Fruit fly (Drosophila melanogaster) whole organism, prepupa: ENCODE measurements around the gene TfIIFalpha.

ENCODE experiments used
- Blimp-1 ChIP-seq: fragments of 200-800 bp; sonication (Bioruptor generic); optimal IDR thresholded peaks from 3 replicates; lab custom pipeline; 2017; ENCODE audit warnings: missing biosample characterization, missing genetic modification characterization, mild to moderate bottlenecking, moderate library complexity, missing genetic modification reagents
- CG10631 ChIP-seq: fragments of 200-800 bp; sonication (Bioruptor generic); optimal IDR thresholded peaks from 2 replicates; lab custom pipeline; 2016; ENCODE audit warnings: missing biosample characterization, missing genetic modification characterization
- CG10669 ChIP-seq: fragments of 200-800 bp; sonication (Bioruptor generic); optimal IDR thresholded peaks from 3 replicates; lab custom pipeline; 2018; ENCODE audit warnings: missing biosample characterization, mild to moderate bottlenecking, missing genetic modification characterization, moderate library complexity
- CG11294 ChIP-seq: fragments of 200-800 bp; sonication (Bioruptor generic); IDR thresholded peaks from 2 replicates; pipeline ENCODE4 v1.3.6; 2022; ENCODE audit warnings: missing biosample characterization, missing genetic modification characterization
- CG11902 ChIP-seq: fragments of 200-800 bp; sonication (Bioruptor generic); optimal IDR thresholded peaks from 3 replicates; lab custom pipeline; 2016; ENCODE audit warnings: missing biosample characterization, missing genetic modification characterization
- CG15336 ChIP-seq: fragments of 200-800 bp; sonication (Bioruptor generic); IDR thresholded peaks from 2 replicates; pipeline ENCODE4 v1.3.6; 2022; ENCODE audit warnings: missing biosample characterization, missing genetic modification characterization
- CG16779 ChIP-seq: fragments of 200-800 bp; sonication (Bioruptor generic); optimal IDR thresholded peaks from 3 replicates; lab custom pipeline; 2017; ENCODE audit warnings: missing biosample characterization, mild to moderate bottlenecking, missing genetic modification characterization
- CG3032 ChIP-seq: fragments of 200-800 bp; optimal IDR thresholded peaks from 2 replicates; lab custom pipeline; 2019; ENCODE audit warnings: missing biosample characterization, mild to moderate bottlenecking, missing genetic modification characterization, moderate library complexity
- CG31627 ChIP-seq: fragments of 200-800 bp; sonication (Bioruptor generic); optimal IDR thresholded peaks from 3 replicates; lab custom pipeline; 2016; ENCODE audit warnings: missing biosample characterization, missing genetic modification characterization
- CG32006 ChIP-seq: fragments of 200-800 bp; sonication (Bioruptor generic); optimal IDR thresholded peaks from 3 replicates; lab custom pipeline; 2017; ENCODE audit warnings: missing biosample characterization, mild to moderate bottlenecking, missing genetic modification characterization
- CG34406 ChIP-seq: fragments of 200-800 bp; sonication (Bioruptor generic); optimal IDR thresholded peaks from 3 replicates; lab custom pipeline; 2016; ENCODE audit warnings: missing biosample characterization, missing genetic modification characterization
- CG3919 ChIP-seq: fragments of 200-800 bp; sonication (Bioruptor generic); optimal IDR thresholded peaks from 3 replicates; lab custom pipeline; 2016; ENCODE audit warnings: missing biosample characterization, missing genetic modification characterization
- CG6276 ChIP-seq: fragments of 200-800 bp; sonication (Bioruptor generic); optimal IDR thresholded peaks from 2 replicates; lab custom pipeline; 2017; ENCODE audit warnings: missing biosample characterization, mild to moderate bottlenecking, missing genetic modification characterization
- CG6792 ChIP-seq: fragments of 200-800 bp; sonication (Bioruptor generic); optimal IDR thresholded peaks from 3 replicates; lab custom pipeline; 2016; ENCODE audit warnings: missing biosample characterization, missing genetic modification characterization
- CG6808 ChIP-seq: fragments of 200-800 bp; sonication (Bioruptor generic); optimal IDR thresholded peaks from 3 replicates; lab custom pipeline; 2017; ENCODE audit warnings: missing biosample characterization, missing genetic modification characterization, mild to moderate bottlenecking, moderate library complexity, missing genetic modification reagents
- CG6854 ChIP-seq: fragments of 200-800 bp; sonication (Bioruptor generic); optimal IDR thresholded peaks from 2 replicates; lab custom pipeline; 2017; ENCODE audit warnings: missing biosample characterization, mild to moderate bottlenecking, missing genetic modification characterization
- CG7368 ChIP-seq: fragments of 200-800 bp; sonication (Bioruptor generic); optimal IDR thresholded peaks from 3 replicates; lab custom pipeline; 2016; ENCODE audit warnings: missing biosample characterization, missing genetic modification characterization
- CG8319 ChIP-seq: fragments of 200-800 bp; sonication (Bioruptor generic); optimal IDR thresholded peaks from 3 replicates; lab custom pipeline; 2016; ENCODE audit warnings: missing biosample characterization, missing genetic modification characterization
- CG8632 ChIP-seq: fragments of 200-800 bp; sonication (Bioruptor generic); optimal IDR thresholded peaks from 3 replicates; lab custom pipeline; 2016; ENCODE audit warnings: missing biosample characterization, missing genetic modification characterization
- CG9139 ChIP-seq: fragments of 200-800 bp; sonication (Bioruptor generic); optimal IDR thresholded peaks from 3 replicates; lab custom pipeline; 2017; ENCODE audit warnings: missing biosample characterization, mild to moderate bottlenecking, missing genetic modification characterization
- Eip75B ChIP-seq: fragments of 200-800 bp; sonication (Bioruptor generic); optimal IDR thresholded peaks from 3 replicates; lab custom pipeline; 2016; ENCODE audit warnings: missing biosample characterization, missing genetic modification characterization
- Eip78C ChIP-seq: fragments of 200-800 bp; sonication (Bioruptor generic); peaks from one replicate; lab custom pipeline; 2016; ENCODE audit warnings: missing biosample characterization, missing genetic modification characterization
- Eip93F ChIP-seq: fragments of 200-800 bp; sonication (Bioruptor generic); optimal IDR thresholded peaks from 2 replicates; lab custom pipeline; 2016; ENCODE audit warnings: missing biosample characterization, mild to moderate bottlenecking, missing genetic modification characterization
- Ets21C ChIP-seq: fragments of 200-800 bp; sonication (Bioruptor generic); optimal IDR thresholded peaks from 3 replicates; lab custom pipeline; 2016; ENCODE audit warnings: missing biosample characterization, missing genetic modification characterization
- Ets96B ChIP-seq: fragments of 200-800 bp; optimal IDR thresholded peaks from 2 replicates; lab custom pipeline; 2019; ENCODE audit warnings: missing biosample characterization, mild to moderate bottlenecking, missing genetic modification characterization, moderate library complexity
- Hr38 ChIP-seq: sonication (Bioruptor generic); optimal IDR thresholded peaks from 2 replicates; lab custom pipeline; 2016; ENCODE audit warnings: missing biosample characterization, missing genetic modification characterization
- Hr39 ChIP-seq: fragments of 200-800 bp; sonication (Bioruptor generic); optimal IDR thresholded peaks from 2 replicates; lab custom pipeline; 2016; ENCODE audit warnings: missing biosample characterization, missing genetic modification characterization
- Hr4 ChIP-seq: fragments of 200-800 bp; sonication (Bioruptor generic); optimal IDR thresholded peaks from 3 replicates; lab custom pipeline; 2016; ENCODE audit warnings: missing biosample characterization, missing genetic modification characterization
- Lpt ChIP-seq: fragments of 200-800 bp; sonication (Bioruptor generic); optimal IDR thresholded peaks from 3 replicates; lab custom pipeline; 2016; ENCODE audit warnings: missing biosample characterization, missing genetic modification characterization
- Smox ChIP-seq: fragments of 200-800 bp; sonication (Bioruptor generic); optimal IDR thresholded peaks from 3 replicates; lab custom pipeline; 2016; ENCODE audit warnings: missing biosample characterization, missing genetic modification characterization
- Sox102F ChIP-seq: fragments of 200-800 bp; sonication (Bioruptor generic); optimal IDR thresholded peaks from 2 replicates; lab custom pipeline; 2016; ENCODE audit warnings: missing biosample characterization, mild to moderate bottlenecking, missing genetic modification characterization
- Sox14 ChIP-seq: fragments of 200-800 bp; sonication (Bioruptor generic); optimal IDR thresholded peaks from 3 replicates; lab custom pipeline; 2016; ENCODE audit warnings: missing biosample characterization, missing genetic modification characterization
- Sox15 ChIP-seq: fragments of 200-800 bp; sonication (Bioruptor generic); optimal IDR thresholded peaks from 3 replicates; lab custom pipeline; 2016; ENCODE audit warnings: missing biosample characterization, missing genetic modification characterization
- achi ChIP-seq: fragments of 200-800 bp; sonication (Bioruptor generic); optimal IDR thresholded peaks from 3 replicates; lab custom pipeline; 2016; ENCODE audit warnings: missing biosample characterization, missing genetic modification characterization
- cyc ChIP-seq: fragments of 200-800 bp; sonication (Bioruptor generic); optimal IDR thresholded peaks from 3 replicates; lab custom pipeline; 2016; ENCODE audit warnings: missing biosample characterization, missing genetic modification characterization
- dac ChIP-seq: fragments of 200-800 bp; sonication (Bioruptor generic); optimal IDR thresholded peaks from 2 replicates; lab custom pipeline; 2017; ENCODE audit warnings: missing biosample characterization, mild to moderate bottlenecking, missing genetic modification characterization
- dsx ChIP-seq: fragments of 200-800 bp; optimal IDR thresholded peaks from 3 replicates; lab custom pipeline; 2019; ENCODE audit warnings: missing biosample characterization, mild to moderate bottlenecking, missing genetic modification characterization, moderate library complexity; ENCODE audit not compliant: poor library complexity, severe bottlenecking
- eg ChIP-seq: fragments of 200-800 bp; sonication (Bioruptor generic); IDR thresholded peaks from 3 replicates; pipeline ENCODE4 v1.3.6; 2022; ENCODE audit warnings: missing biosample characterization, missing genetic modification characterization
- esn ChIP-seq: fragments of 200-800 bp; sonication (Bioruptor generic); optimal IDR thresholded peaks from 2 replicates; lab custom pipeline; 2016; ENCODE audit warnings: missing biosample characterization, mild to moderate bottlenecking, missing genetic modification characterization, moderate library complexity
- fd59A ChIP-seq: fragments of 200-800 bp; sonication (Bioruptor generic); optimal IDR thresholded peaks from 2 replicates; lab custom pipeline; 2017; ENCODE audit warnings: missing biosample characterization, mild to moderate bottlenecking, missing genetic modification characterization, missing genetic modification reagents
- fd85E ChIP-seq: fragments of 200-800 bp; sonication (Bioruptor generic); optimal IDR thresholded peaks from 3 replicates; lab custom pipeline; 2016; ENCODE audit warnings: missing biosample characterization, missing genetic modification characterization
- fkh ChIP-seq: fragments of 200-800 bp; sonication (Bioruptor generic); optimal IDR thresholded peaks from 3 replicates; lab custom pipeline; 2017; ENCODE audit warnings: missing biosample characterization, mild to moderate bottlenecking, missing genetic modification characterization, moderate library complexity
- lz ChIP-seq: fragments of 200-800 bp; sonication (Bioruptor generic); optimal IDR thresholded peaks from 3 replicates; lab custom pipeline; 2016; ENCODE audit warnings: missing biosample characterization, missing genetic modification characterization
- pdm3 ChIP-seq: fragments of 200-800 bp; sonication (Bioruptor generic); optimal IDR thresholded peaks from 3 replicates; lab custom pipeline; 2016; ENCODE audit warnings: missing biosample characterization, missing genetic modification characterization
- salr ChIP-seq, 2 experiments: fragments of 200-800 bp; sonication (Bioruptor generic); optimal IDR thresholded peaks; 3 replicates each; lab custom pipeline; 2016 to 2018; ENCODE audit warnings: missing biosample characterization in 2 of 2, missing genetic modification characterization in 2 of 2, mild to moderate bottlenecking in 1 of 2
- spab ChIP-seq: fragments of 200-800 bp; sonication (Bioruptor generic); optimal IDR thresholded peaks from 2 replicates; lab custom pipeline; 2017; ENCODE audit warnings: missing biosample characterization, mild to moderate bottlenecking, missing genetic modification characterization, missing genetic modification reagents
- ss ChIP-seq, 2 experiments: fragments of 200-800 bp; sonication (Bioruptor generic); optimal IDR thresholded peaks; 2 replicates in 1 of 2; 3 replicates in 1 of 2; lab custom pipeline; 2017 to 2018; ENCODE audit warnings: mild to moderate bottlenecking in 2 of 2, missing biosample characterization in 2 of 2, missing genetic modification characterization in 2 of 2, moderate library complexity in 1 of 2
- topi ChIP-seq: fragments of 200-800 bp; sonication (Bioruptor generic); optimal IDR thresholded peaks from 3 replicates; lab custom pipeline; 2016; ENCODE audit warnings: missing biosample characterization, missing genetic modification characterization

The TfIIFalpha gene

dm6 chr3R:6414439-6415344 is 34.4 kb downstream of the TfIIFalpha start (continued):
- TF ChIP-seq esn (GFP tag; lab: Kevin White, UChicago): no peak
- TF ChIP-seq Sox15 (GFP tag; lab: Kevin White, UChicago): no peak
- peak; percentile 9 for TF ChIP-seq Hr4 (GFP tag; lab: Kevin White, UChicago)
- TF ChIP-seq CG11294 (GFP tag; lab: Robert Waterston, UW): no peak
- TF ChIP-seq CG6792: no peak
- no peak for TF ChIP-seq Hr38 (GFP tag; lab: Kevin White, UChicago)
- TF ChIP-seq Blimp-1 (GFP tag; lab: Kevin White, UChicago): no peak
- no peak for TF ChIP-seq Sox102F (GFP tag; lab: Kevin White, UChicago)
- TF ChIP-seq Lpt: peak; percentile 25
- no peak for TF ChIP-seq CG3032 (tag; lab: Kevin White, UChicago)
- no peak for TF ChIP-seq dac (GFP tag; lab: Kevin White, UChicago)
- no peak for TF ChIP-seq Sox14 (GFP tag; lab: Kevin White, UChicago)
- peak in 1 of 2 experiments; percentile 25 for TF ChIP-seq salr (GFP tag; optimal IDR thresholded peaks at IDR 0.05; lab: Kevin White, UChicago)
- TF ChIP-seq CG6854 (GFP tag; lab: Kevin White, UChicago): no peak
- no peak for TF ChIP-seq CG10669 (GFP tag; lab: Kevin White, UChicago)
- TF ChIP-seq fkh: no peak
- peak; percentile 62 for TF ChIP-seq CG32006 (GFP tag; lab: Kevin White, UChicago)
- TF ChIP-seq dsx: peak; percentile 8
- TF ChIP-seq CG9139: no peak
- TF ChIP-seq Ets21C: no peak
- no peak for TF ChIP-seq Smox (GFP tag; lab: Kevin White, UChicago)
- TF ChIP-seq fd59A (GFP tag; lab: Kevin White, UChicago): no peak
- no peak for TF ChIP-seq CG11902 (GFP tag; lab: Kevin White, UChicago)
- TF ChIP-seq CG16779: no peak
- TF ChIP-seq CG6808 (GFP tag; lab: Kevin White, UChicago): no peak
- TF ChIP-seq pdm3: no peak
- no peak for TF ChIP-seq Hr39 (GFP tag; lab: Kevin White, UChicago)
- TF ChIP-seq CG10631 (GFP tag; lab: Kevin White, UChicago): peak; percentile 16
- TF ChIP-seq achi (GFP tag; lab: Kevin White, UChicago): peak; percentile 24
- TF ChIP-seq CG15336 (GFP tag; lab: Robert Waterston, UW): peak; percentile 47; the same call in 1 of the 2 replicates
- TF ChIP-seq ss (GFP tag; optimal IDR thresholded peaks at IDR 0.05; lab: Kevin White, UChicago): no peak
- no peak for TF ChIP-seq CG6276 (GFP tag; lab: Kevin White, UChicago)
- no peak for TF ChIP-seq eg (GFP tag; lab: Robert Waterston, UW)
- TF ChIP-seq CG3919 (GFP tag; lab: Kevin White, UChicago): peak; percentile 10
- TF ChIP-seq fd85E (GFP tag; lab: Kevin White, UChicago): no peak
- no peak for TF ChIP-seq spab
- TF ChIP-seq cyc (GFP tag; lab: Kevin White, UChicago): no peak
- TF ChIP-seq CG8319 (GFP tag; lab: Kevin White, UChicago): no peak
- no peak for TF ChIP-seq CG34406
- no peak for TF ChIP-seq Eip93F (GFP tag; lab: Kevin White, UChicago)

dm6 chr3R:6416242-6416641 is 36.0 kb downstream of the TfIIFalpha start:
- TF ChIP-seq lz (GFP tag; lab: Kevin White, UChicago) (peak; percentile 56), CG31627 (GFP tag; lab: Kevin White, UChicago) (peak; percentile 55), salr (GFP tag; optimal IDR thresholded peaks at IDR 0.05; lab: Kevin White, UChicago) (no peak), Eip75B (GFP tag; lab: Kevin White, UChicago) (peak; percentile 20), achi (GFP tag; lab: Kevin White, UChicago) (peak; percentile 41), CG6276 (GFP tag; lab: Kevin White, UChicago) (peak; percentile 37), cyc (GFP tag; lab: Kevin White, UChicago) (peak; percentile 57), CG34406 (peak; percentile 37), fd59A (GFP tag; lab: Kevin White, UChicago) (peak; percentile 9), CG9139 (no peak), CG7368 (GFP tag; lab: Kevin White, UChicago) (peak; percentile 18), Ets96B (tag; lab: Kevin White, UChicago) (peak; percentile 0), fkh (peak; percentile 2), Eip78C (GFP tag; lab: Kevin White, UChicago) (peak; percentile 89), ss (GFP tag; optimal IDR thresholded peaks at IDR 0.05; lab: Kevin White, UChicago) (peak in 1 of 2 experiments; percentile 20), topi (GFP tag; lab: Kevin White, UChicago) (peak; percentile 41), Lpt (no peak), spab (no peak), CG3032 (tag; lab: Kevin White, UChicago) (peak; percentile 27), CG8632 (GFP tag; lab: Kevin White, UChicago) (peak; percentile 2), Sox14 (GFP tag; lab: Kevin White, UChicago) (peak; percentile 37), eg (GFP tag; lab: Robert Waterston, UW) (peak; percentile 60)
